Fruit fly (Drosophila melanogaster) whole organism, embryonic: Measurements from ENCODE around the gene CG34179.

Experiments used
- Awh ChIP-seq: fragments of 200-800 bp; sonication (Bioruptor generic); IDR thresholded peaks from 2 replicates; pipeline ENCODE4, ENCODE4 v1.3.6; 2022; ENCODE audit warnings: missing biosample characterization, missing genetic modification characterization
- BEAF-32 ChIP-seq: fragments of 200-800 bp; sonication (Bioruptor generic); optimal IDR thresholded peaks from 3 replicates; lab custom pipeline; 2017; ENCODE audit warnings: missing biosample characterization, missing genetic modification characterization, mild to moderate bottlenecking, moderate library complexity, missing genetic modification reagents
- CG10274 ChIP-seq: fragments of 200-800 bp; sonication (Bioruptor generic); optimal IDR thresholded peaks from 3 replicates; lab custom pipeline; 2017; ENCODE audit warnings: missing biosample characterization, mild to moderate bottlenecking, missing genetic modification characterization
- CG11456 ChIP-seq: fragments of 200-800 bp; sonication (Bioruptor generic); IDR thresholded peaks from 3 replicates; pipeline ENCODE4 v1.3.6; 2022; ENCODE audit warnings: missing biosample characterization, missing genetic modification characterization
- CG13624 ChIP-seq: fragments of 200-800 bp; sonication (Bioruptor generic); optimal IDR thresholded peaks from 2 replicates; lab custom pipeline; 2016; ENCODE audit warnings: missing biosample characterization, missing genetic modification characterization
- CG1603 ChIP-seq: fragments of 200-800 bp; sonication (Bioruptor generic); optimal IDR thresholded peaks from 2 replicates; lab custom pipeline; 2019; ENCODE audit warnings: missing biosample characterization, mild to moderate bottlenecking, missing genetic modification characterization, moderate library complexity
- CG17612 ChIP-seq: fragments of 200-800 bp; sonication (Bioruptor generic); IDR thresholded peaks from 2 replicates; pipeline ENCODE4 v1.3.6; 2022; ENCODE audit warnings: missing biosample characterization, missing genetic modification characterization
- CG2875 ChIP-seq: fragments of 200-800 bp; sonication (Bioruptor generic); optimal IDR thresholded peaks from 2 replicates; lab custom pipeline; 2017; ENCODE audit warnings: missing biosample characterization, mild to moderate bottlenecking, missing genetic modification characterization, missing genetic modification reagents
- CG2889 ChIP-seq: fragments of 200-800 bp; sonication (Bioruptor generic); IDR thresholded peaks from 3 replicates; pipeline ENCODE4 v1.3.6; 2022; ENCODE audit warnings: missing biosample characterization, missing genetic modification characterization
- CG31224 ChIP-seq: fragments of 200-800 bp; sonication (Bioruptor generic); IDR thresholded peaks from 2 replicates; pipeline ENCODE4 v1.3.6; 2022; ENCODE audit warnings: missing biosample characterization, missing genetic modification characterization
- CG3407 ChIP-seq: fragments of 200-800 bp; sonication (Bioruptor generic); optimal IDR thresholded peaks from 2 replicates; lab custom pipeline; 2018; ENCODE audit warnings: missing biosample characterization, mild to moderate bottlenecking, missing genetic modification characterization
- CG3838 ChIP-seq: fragments of 200-800 bp; sonication (Bioruptor generic); optimal IDR thresholded peaks from 3 replicates; lab custom pipeline; 2016; ENCODE audit warnings: missing biosample characterization, missing genetic modification characterization
- CG6683 ChIP-seq: fragments of 200-800 bp; sonication (Bioruptor generic); optimal IDR thresholded peaks from 2 replicates; lab custom pipeline; 2017; ENCODE audit warnings: missing biosample characterization, mild to moderate bottlenecking, missing genetic modification characterization, missing genetic modification reagents
- CG6689 ChIP-seq: fragments of 200-800 bp; sonication (Bioruptor generic); IDR thresholded peaks from 2 replicates; pipeline ENCODE4 v1.3.6; 2022; ENCODE audit warnings: missing biosample characterization, missing genetic modification characterization
- CG7357 ChIP-seq: fragments of 200-800 bp; sonication (Bioruptor generic); IDR thresholded peaks from 3 replicates; pipeline ENCODE4 v1.3.6; 2022; ENCODE audit warnings: missing biosample characterization, missing genetic modification characterization
- CG7372 ChIP-seq: fragments of 200-800 bp; sonication (Bioruptor generic); IDR thresholded peaks from 2 replicates; pipeline ENCODE4 v1.3.6; 2022; ENCODE audit warnings: missing biosample characterization, missing genetic modification characterization
- CG7556 ChIP-seq: fragments of 200-800 bp; sonication (Bioruptor generic); optimal IDR thresholded peaks from 2 replicates; lab custom pipeline; 2017; ENCODE audit warnings: missing biosample characterization, mild to moderate bottlenecking, missing genetic modification characterization
- CoRest ChIP-seq: fragments of 200-800 bp; sonication (Bioruptor generic); optimal IDR thresholded peaks from 3 replicates; lab custom pipeline; 2018; ENCODE audit warnings: missing biosample characterization, mild to moderate bottlenecking, missing genetic modification characterization, moderate library complexity
- D19A ChIP-seq: fragments of 200-800 bp; optimal IDR thresholded peaks from 3 replicates; lab custom pipeline; 2019; ENCODE audit warnings: missing biosample characterization, mild to moderate bottlenecking, missing genetic modification characterization, moderate library complexity
- Dek ChIP-seq: fragments of 200-800 bp; sonication (Bioruptor generic); optimal IDR thresholded peaks from 3 replicates; lab custom pipeline; 2019; ENCODE audit warnings: missing biosample characterization, mild to moderate bottlenecking, missing genetic modification characterization, moderate library complexity
- Dll ChIP-seq: fragments of 200-800 bp; sonication (Bioruptor generic); IDR thresholded peaks from 4 replicates; pipeline ENCODE4 v1.3.6; 2022; ENCODE audit warnings: missing biosample characterization, missing genetic modification characterization; ENCODE audit not compliant: partially characterized antibody
- Dp ChIP-seq: fragments of 200-800 bp; sonication (Bioruptor generic); optimal IDR thresholded peaks from 2 replicates; lab custom pipeline; 2018; ENCODE audit warnings: missing biosample characterization, mild to moderate bottlenecking, missing genetic modification characterization, moderate library complexity
- E2f2 ChIP-seq: fragments of 200-800 bp; sonication (Bioruptor generic); IDR thresholded peaks from 2 replicates; pipeline ENCODE4 v1.3.6; 2022; ENCODE audit warnings: missing biosample characterization, missing genetic modification characterization
- Hr51 ChIP-seq, 2 experiments: fragments of 200-800 bp; sonication (Bioruptor generic); optimal IDR thresholded peaks; 2 replicates in 1 of 2; 3 replicates in 1 of 2; lab custom pipeline; 2016 to 2018; ENCODE audit warnings: missing biosample characterization in 2 of 2, missing genetic modification characterization in 2 of 2, mild to moderate bottlenecking in 1 of 2, moderate library complexity in 1 of 2
- MESR4 ChIP-seq: fragments of 200-800 bp; sonication (Bioruptor generic); optimal IDR thresholded peaks from 2 replicates; lab custom pipeline; 2018; ENCODE audit warnings: missing biosample characterization, mild to moderate bottlenecking, missing genetic modification characterization, moderate library complexity
- Meics ChIP-seq: fragments of 200-800 bp; sonication (Bioruptor generic); optimal IDR thresholded peaks from 2 replicates; lab custom pipeline; 2017; ENCODE audit warnings: missing biosample characterization, mild to moderate bottlenecking, missing genetic modification characterization
- Mes4 ChIP-seq: fragments of 200-800 bp; sonication (Bioruptor generic); optimal IDR thresholded peaks from 2 replicates; lab custom pipeline; 2016; ENCODE audit warnings: missing biosample characterization, missing genetic modification characterization
- Oaz ChIP-seq: fragments of 200-800 bp; sonication (Bioruptor generic); IDR thresholded peaks from 2 replicates; pipeline ENCODE4 v1.3.6; 2022; ENCODE audit warnings: missing biosample characterization, missing genetic modification characterization
- abd-A ChIP-seq: fragments of 200-800 bp; sonication (Bioruptor generic); optimal IDR thresholded peaks from 3 replicates; lab custom pipeline; 2019; ENCODE audit warnings: missing biosample characterization, mild to moderate bottlenecking, missing genetic modification characterization, moderate library complexity
- ac ChIP-seq: fragments of 200-800 bp; sonication (Bioruptor generic); optimal IDR thresholded peaks from 3 replicates; lab custom pipeline; 2017; ENCODE audit warnings: missing biosample characterization, mild to moderate bottlenecking, missing genetic modification characterization
- amos ChIP-seq: fragments of 200-800 bp; sonication (Bioruptor generic); IDR thresholded peaks from 2 replicates; pipeline ENCODE4 v1.3.6; 2022; ENCODE audit warnings: missing biosample characterization, missing genetic modification characterization; ENCODE audit not compliant: partially characterized antibody
- ato ChIP-seq: fragments of 200-800 bp; sonication (Bioruptor generic); IDR thresholded peaks from 2 replicates; pipeline ENCODE4 v1.3.6; 2022; ENCODE audit warnings: missing biosample characterization, missing genetic modification characterization; ENCODE audit not compliant: partially characterized antibody
- cas ChIP-seq: fragments of 200-800 bp; sonication (Bioruptor generic); IDR thresholded peaks from 2 replicates; pipeline ENCODE4 v1.3.6; 2022; ENCODE audit warnings: missing biosample characterization, missing genetic modification characterization
- da ChIP-seq: fragments of 200-800 bp; sonication (Bioruptor generic); optimal IDR thresholded peaks from 2 replicates; lab custom pipeline; 2016; ENCODE audit warnings: missing biosample characterization, missing genetic modification characterization
- dimm ChIP-seq: fragments of 200-800 bp; sonication (Bioruptor generic); IDR thresholded peaks from 2 replicates; pipeline ENCODE4 v1.3.6; 2022; ENCODE audit warnings: missing biosample characterization, missing genetic modification characterization
- dpn ChIP-seq, 2 experiments: fragments of 200-800 bp; sonication (Bioruptor generic); optimal IDR thresholded peaks; 3 replicates each; lab custom pipeline; 2016; ENCODE audit warnings: missing biosample characterization in 2 of 2, missing genetic modification characterization in 2 of 2
- exex ChIP-seq: fragments of 200-800 bp; sonication (Bioruptor generic); optimal IDR thresholded peaks from 4 replicates; lab custom pipeline; 2018; ENCODE audit warnings: missing biosample characterization, mild to moderate bottlenecking, missing genetic modification characterization, moderate library complexity
- fd102C ChIP-seq: fragments of 200-800 bp; sonication (Bioruptor generic); optimal IDR thresholded peaks from 2 replicates; lab custom pipeline; 2018; ENCODE audit warnings: missing biosample characterization, mild to moderate bottlenecking, missing genetic modification characterization, moderate library complexity
- gfzf ChIP-seq: fragments of 200-800 bp; sonication (Bioruptor generic); optimal IDR thresholded peaks from 2 replicates; lab custom pipeline; 2016; ENCODE audit warnings: missing biosample characterization, mild to moderate bottlenecking, missing genetic modification characterization, moderate library complexity
- grn ChIP-seq: fragments of 200-800 bp; sonication (Bioruptor generic); optimal IDR thresholded peaks from 3 replicates; lab custom pipeline; 2017; ENCODE audit warnings: missing biosample characterization, missing genetic modification characterization
- jumu ChIP-seq: fragments of 200-800 bp; sonication (Bioruptor generic); optimal IDR thresholded peaks from 3 replicates; lab custom pipeline; 2016; ENCODE audit warnings: missing biosample characterization, missing genetic modification characterization
- mirr ChIP-seq: fragments of 200-800 bp; sonication (Bioruptor generic); optimal IDR thresholded peaks from 3 replicates; lab custom pipeline; 2018; ENCODE audit warnings: missing biosample characterization, mild to moderate bottlenecking, missing genetic modification characterization
- nerfin-1 ChIP-seq: fragments of 200-800 bp; sonication (Bioruptor generic); optimal IDR thresholded peaks from 3 replicates; lab custom pipeline; 2019; ENCODE audit warnings: missing biosample characterization, mild to moderate bottlenecking, missing genetic modification characterization, moderate library complexity
- oc ChIP-seq: fragments of 200-800 bp; sonication (Bioruptor generic); optimal IDR thresholded peaks from 2 replicates; lab custom pipeline; 2018; ENCODE audit warnings: missing biosample characterization, mild to moderate bottlenecking, missing genetic modification characterization, moderate library complexity
- pho ChIP-seq: fragments of 200-800 bp; sonication (Bioruptor generic); optimal IDR thresholded peaks from 2 replicates; lab custom pipeline; 2016; ENCODE audit warnings: missing biosample characterization, missing genetic modification characterization
- tna ChIP-seq: fragments of 200-800 bp; sonication (Bioruptor generic); IDR thresholded peaks from 2 replicates; pipeline ENCODE4 v1.3.6; 2022; ENCODE audit warnings: missing biosample characterization, missing genetic modification characterization; ENCODE audit not compliant: partially characterized antibody
- trem ChIP-seq: fragments of 200-800 bp; optimal IDR thresholded peaks from 3 replicates; lab custom pipeline; 2019; ENCODE audit warnings: missing biosample characterization, mild to moderate bottlenecking, missing genetic modification characterization, moderate library complexity
- zen ChIP-seq: fragments of 200-800 bp; sonication (Bioruptor generic); optimal IDR thresholded peaks from 3 replicates; lab custom pipeline; 2018; ENCODE audit warnings: missing biosample characterization, mild to moderate bottlenecking, missing genetic modification characterization, moderate library complexity
- zen2 ChIP-seq: fragments of 200-800 bp; sonication (Bioruptor generic); IDR thresholded peaks from 3 replicates; pipeline ENCODE4 v1.3.6; 2022; ENCODE audit warnings: missing biosample characterization, missing genetic modification characterization; ENCODE audit not compliant: partially characterized antibody

Gene CG34179

DNA sequence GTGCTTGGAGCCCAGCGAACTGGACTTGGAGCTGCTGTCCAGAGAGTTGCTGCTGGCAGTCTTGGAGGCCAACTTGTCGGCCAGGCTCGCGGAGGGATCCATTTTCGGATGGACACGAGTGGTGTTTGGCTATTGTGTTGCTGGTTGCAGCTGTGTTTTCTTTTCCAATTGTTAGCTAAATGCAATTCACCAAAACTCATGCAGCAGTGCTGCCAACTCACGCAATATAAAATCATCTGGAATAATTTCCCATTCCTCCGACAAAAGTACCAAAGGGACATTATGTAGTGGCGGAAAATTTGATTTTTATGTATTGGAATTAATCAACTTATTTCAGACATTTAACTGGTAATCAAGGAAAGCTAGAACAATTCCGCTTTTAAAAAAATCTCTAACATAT is 11.8 kb downstream of the CG34179 start, which contains the start of gene mtm (continued):
- TF ChIP-seq gfzf = peak; percentile 8
- TF ChIP-seq CG1603 (tag; lab: Kevin White, UChicago) = peak; percentile 53
- no peak for TF ChIP-seq CG6683 (GFP tag; lab: Kevin White, UChicago)
- TF ChIP-seq CG11456 (GFP tag; lab: Robert Waterston, UW) = no peak
- TF ChIP-seq E2f2 = peak; percentile 90
- TF ChIP-seq Meics (GFP tag; lab: Kevin White, UChicago) = no peak
- no peak for TF ChIP-seq da (GFP tag; lab: Kevin White, UChicago)
- no peak for TF ChIP-seq CG7372 (GFP tag; lab: Robert Waterston, UW)
- TF ChIP-seq grn (GFP tag; lab: Kevin White, UChicago) = no peak
- TF ChIP-seq CG17612 (GFP tag; lab: Robert Waterston, UW) = no peak
- TF ChIP-seq CG13624 = no peak
- no peak for TF ChIP-seq tna (GFP tag; lab: Robert Waterston, UW)
- no peak for TF ChIP-seq abd-A (tag; lab: Kevin White, UChicago)
- TF ChIP-seq dpn (GFP tag; optimal IDR thresholded peaks at IDR 0.05; lab: Kevin White, UChicago) = no peak
- no peak for TF ChIP-seq CG3407 (GFP tag; lab: Kevin White, UChicago)
- TF ChIP-seq Dll = 0 out of 4 replicates have a peak, but pooled peaks have one; percentile 19
- no peak for TF ChIP-seq jumu (GFP tag; lab: Kevin White, UChicago)
- TF ChIP-seq Dek = no peak
- TF ChIP-seq Awh = no peak
- TF ChIP-seq CG10274 = no peak
- TF ChIP-seq CG2875 (GFP tag; lab: Kevin White, UChicago) = no peak
- no peak for TF ChIP-seq CG7556 (GFP tag; lab: Kevin White, UChicago)
- no peak for TF ChIP-seq CoRest (tag; lab: Kevin White, UChicago)
- peak; percentile 69 for TF ChIP-seq nerfin-1
- TF ChIP-seq CG3838 (GFP tag; lab: Kevin White, UChicago) = no peak
- TF ChIP-seq MESR4 (GFP tag; lab: Kevin White, UChicago) = peak; percentile 74
- TF ChIP-seq Hr51 (GFP tag; optimal IDR thresholded peaks at IDR 0.05; lab: Kevin White, UChicago) = no peak
- no peak for TF ChIP-seq pho (GFP tag; lab: Kevin White, UChicago)
- TF ChIP-seq BEAF-32 (GFP tag; lab: Kevin White, UChicago) = peak; percentile 3
- no peak for TF ChIP-seq exex (tag; lab: Kevin White, UChicago)
- no peak for TF ChIP-seq cas (GFP tag; lab: Robert Waterston, UW)
- TF ChIP-seq zen2 = no peak
- TF ChIP-seq mirr = no peak
- TF ChIP-seq Dp (GFP tag; lab: Kevin White, UChicago) = peak; percentile 87
- TF ChIP-seq Mes4 (GFP tag; lab: Kevin White, UChicago) = no peak
- TF ChIP-seq Oaz (GFP tag; lab: Robert Waterston, UW) = no peak
- TF ChIP-seq CG7357 (GFP tag; lab: Robert Waterston, UW) = no peak
- TF ChIP-seq ato (GFP tag; lab: Robert Waterston, UW) = no peak
- TF ChIP-seq dimm = no peak
- no peak for TF ChIP-seq CG6689
- TF ChIP-seq ac (GFP tag; lab: Kevin White, UChicago) = no peak
- no peak for TF ChIP-seq fd102C (GFP tag; lab: Kevin White, UChicago)
- TF ChIP-seq amos (GFP tag; lab: Robert Waterston, UW) = peak; percentile 18; the same call in 1 of the 2 replicates
- TF ChIP-seq trem (tag; lab: Kevin White, UChicago) = peak; percentile 99
- no peak for TF ChIP-seq CG2889 (GFP tag; lab: Robert Waterston, UW)
- TF ChIP-seq CG31224 (GFP tag; lab: Robert Waterston, UW) = no peak
- no peak for TF ChIP-seq zen (tag; lab: Kevin White, UChicago)
- no peak for TF ChIP-seq oc
- no peak for TF ChIP-seq D19A (tag; lab: Kevin White, UChicago)
